Fruit fly (Drosophila melanogaster) whole organism, wandering third instar larva: ENCODE data around the gene BORCS5.
A peak's percentile ranks its signal among the peaks of the same experiment; 100 is the strongest.

ENCODE experiments used
- Abd-B ChIP-seq: fragments of >200 bp; optimal IDR thresholded peaks from 2 replicates; lab custom pipeline; 2017; ENCODE audit warnings: missing biosample characterization, missing genetic modification characterization
- CG32264 ChIP-seq: fragments of 200-800 bp; sonication (Bioruptor generic); optimal IDR thresholded peaks from 2 replicates; lab custom pipeline; 2016; ENCODE audit warnings: missing biosample characterization, missing genetic modification characterization
- CG9705 ChIP-seq: fragments of 200-800 bp; sonication (Bioruptor generic); optimal IDR thresholded peaks from 2 replicates; lab custom pipeline; 2018; ENCODE audit warnings: missing biosample characterization, mild to moderate bottlenecking, missing genetic modification characterization
- CrebA ChIP-seq: fragments of 200-800 bp; sonication (Bioruptor generic); optimal IDR thresholded peaks from 2 replicates; lab custom pipeline; 2016; ENCODE audit warnings: missing biosample characterization, mild to moderate bottlenecking, missing genetic modification characterization, borderline replicate concordance
- Dfd ChIP-seq: fragments of >200 bp; optimal IDR thresholded peaks from 2 replicates; lab custom pipeline; 2017; ENCODE audit warnings: missing biosample characterization, missing genetic modification characterization
- Dif ChIP-seq: fragments of 200-275, 200-300 bp; sonication (Bioruptor generic); optimal IDR thresholded peaks from 2 replicates; lab custom pipeline; 2018; ENCODE audit warnings: missing biosample characterization, missing genetic modification characterization; ENCODE audit not compliant: partially characterized antibody
- GATAd ChIP-seq: sonication (Bioruptor generic); optimal IDR thresholded peaks from 2 replicates; lab custom pipeline; 2016; ENCODE audit warnings: missing biosample characterization, missing genetic modification characterization
- HLH106 ChIP-seq: fragments of 200-800 bp; optimal IDR thresholded peaks from 3 replicates; lab custom pipeline; 2019; ENCODE audit warnings: missing biosample characterization, mild to moderate bottlenecking, missing genetic modification characterization, moderate library complexity
- Hnf4 ChIP-seq: fragments of 200-800 bp; sonication (Bioruptor generic); optimal IDR thresholded peaks from 2 replicates; lab custom pipeline; 2016; ENCODE audit warnings: missing biosample characterization, mild to moderate bottlenecking, missing genetic modification characterization
- Hr78 ChIP-seq: fragments of >200 bp; optimal IDR thresholded peaks from 2 replicates; lab custom pipeline; 2017; ENCODE audit warnings: missing biosample characterization, missing genetic modification characterization
- Hr83 ChIP-seq: fragments of 200-300 bp; sonication (Bioruptor generic); optimal IDR thresholded peaks from 2 replicates; lab custom pipeline; 2016; ENCODE audit warnings: missing biosample characterization, mild to moderate bottlenecking, missing genetic modification characterization, moderate library complexity; ENCODE audit not compliant: poor library complexity, severe bottlenecking
- Jra ChIP-seq: sonication (Bioruptor generic); optimal IDR thresholded peaks from 2 replicates; lab custom pipeline; 2016; ENCODE audit warnings: missing biosample characterization, missing genetic modification characterization
- Mio ChIP-seq: sonication (Bioruptor generic); optimal IDR thresholded peaks from 2 replicates; lab custom pipeline; 2016; ENCODE audit warnings: missing biosample characterization, missing genetic modification characterization
- Myc ChIP-seq: fragments of >200 bp; optimal IDR thresholded peaks from 2 replicates; lab custom pipeline; 2017
- N ChIP-seq: fragments of >200 bp; optimal IDR thresholded peaks from 2 replicates; lab custom pipeline; 2018; ENCODE audit warnings: missing biosample characterization, missing external identifiers, missing genetic modification characterization
- OdsH ChIP-seq: fragments of 200-800 bp; sonication (Bioruptor generic); optimal IDR thresholded peaks from 2 replicates; lab custom pipeline; 2016; ENCODE audit warnings: missing biosample characterization, mild to moderate bottlenecking, missing genetic modification characterization
- Rel ChIP-seq, 2 experiments: fragments of 200-800 bp; sonication (Bioruptor generic) in 1 of 2; optimal IDR thresholded peaks; 2 replicates in 1 of 2; 3 replicates in 1 of 2; lab custom pipeline; 2016 to 2019; ENCODE audit warnings: mild to moderate bottlenecking in 2 of 2, missing biosample characterization in 2 of 2, missing genetic modification characterization in 2 of 2, moderate library complexity in 1 of 2
- Sp1 ChIP-seq: fragments of 200-800 bp; sonication (Bioruptor generic); optimal IDR thresholded peaks from 3 replicates; lab custom pipeline; 2019; ENCODE audit warnings: missing biosample characterization, mild to moderate bottlenecking, missing genetic modification characterization, moderate library complexity
- Vsx2 ChIP-seq: fragments of 200-300, 225-300 bp; sonication (Bioruptor generic); optimal IDR thresholded peaks from 2 replicates; lab custom pipeline; 2018; ENCODE audit warnings: missing biosample characterization, missing genetic modification characterization; ENCODE audit not compliant: partially characterized antibody
- br ChIP-seq: fragments of 200-800 bp; sonication (Bioruptor generic); optimal IDR thresholded peaks from 2 replicates; lab custom pipeline; 2016; ENCODE audit warnings: missing biosample characterization, missing genetic modification characterization
- brk ChIP-seq: fragments of 200-800 bp; sonication (Bioruptor generic); optimal IDR thresholded peaks from 2 replicates; lab custom pipeline; 2016; ENCODE audit warnings: missing biosample characterization, mild to moderate bottlenecking, missing genetic modification characterization
- dl ChIP-seq, 2 experiments: fragments of 175-275, 200-275 bp in 1 of 2; fragments of 200-275 bp in 1 of 2; sonication (Bioruptor generic); optimal IDR thresholded peaks; lab custom pipeline; 2018; ENCODE audit warnings: mild to moderate bottlenecking in 2 of 2, missing biosample characterization in 2 of 2, missing genetic modification characterization in 2 of 2, moderate library complexity in 2 of 2; ENCODE audit not compliant: partially characterized antibody in 2 of 2, insufficient read depth in 1 of 2
- dmrt93B ChIP-seq: fragments of 200-800 bp; sonication (Bioruptor generic); optimal IDR thresholded peaks from 2 replicates; lab custom pipeline; 2018; ENCODE audit warnings: missing biosample characterization, mild to moderate bottlenecking, missing genetic modification characterization
- dsf ChIP-seq: sonication (Bioruptor generic); optimal IDR thresholded peaks from 2 replicates; lab custom pipeline; 2016; ENCODE audit warnings: missing biosample characterization, missing genetic modification characterization, borderline replicate concordance
- ey ChIP-seq: fragments of 200-800 bp; sonication (Bioruptor generic); optimal IDR thresholded peaks from 2 replicates; lab custom pipeline; 2016; ENCODE audit warnings: missing biosample characterization, missing genetic modification characterization
- foxo ChIP-seq, 2 experiments: fragments of 200-800 bp; sonication (Bioruptor generic); optimal IDR thresholded peaks; 2 replicates in 1 of 2; 3 replicates in 1 of 2; lab custom pipeline; 2016 to 2017; ENCODE audit warnings: missing biosample characterization in 2 of 2, missing genetic modification characterization in 2 of 2
- fru ChIP-seq: fragments of 200-800 bp; sonication (Bioruptor generic); optimal IDR thresholded peaks from 3 replicates; lab custom pipeline; 2016; ENCODE audit warnings: missing biosample characterization, mild to moderate bottlenecking, missing genetic modification characterization
- h ChIP-seq: fragments of 200-800 bp; sonication (Bioruptor generic); optimal IDR thresholded peaks from 3 replicates; lab custom pipeline; 2016; ENCODE audit warnings: missing biosample characterization, mild to moderate bottlenecking, missing genetic modification characterization
- jim ChIP-seq: fragments of 175-275, 200-325 bp; sonication (Bioruptor generic); optimal IDR thresholded peaks from 2 replicates; lab custom pipeline; 2016; ENCODE audit warnings: missing biosample characterization, mild to moderate bottlenecking, missing genetic modification characterization
- lola ChIP-seq: fragments of >200 bp; optimal IDR thresholded peaks from 2 replicates; lab custom pipeline; 2017; ENCODE audit warnings: missing biosample characterization, missing genetic modification characterization
- pan ChIP-seq: fragments of >200 bp; optimal IDR thresholded peaks from 2 replicates; lab custom pipeline; 2017
- psq ChIP-seq: fragments of 200-800 bp; sonication (Bioruptor generic); optimal IDR thresholded peaks from 3 replicates; lab custom pipeline; 2017; ENCODE audit warnings: missing biosample characterization, mild to moderate bottlenecking, missing genetic modification characterization, moderate library complexity
- rgr ChIP-seq: fragments of 200-800 bp; sonication (Bioruptor generic); optimal IDR thresholded peaks from 3 replicates; lab custom pipeline; 2016; ENCODE audit warnings: missing biosample characterization, mild to moderate bottlenecking, missing genetic modification characterization
- sage ChIP-seq: fragments of 200-800 bp; sonication (Bioruptor generic); optimal IDR thresholded peaks from 2 replicates; lab custom pipeline; 2016; ENCODE audit warnings: missing biosample characterization, mild to moderate bottlenecking, missing genetic modification characterization
- sv ChIP-seq: fragments of 200-800 bp; sonication (Bioruptor generic); optimal IDR thresholded peaks from 3 replicates; lab custom pipeline; 2016; ENCODE audit warnings: missing biosample characterization, missing genetic modification characterization
- tai ChIP-seq: sonication (Bioruptor generic); optimal IDR thresholded peaks from 2 replicates; lab custom pipeline; 2016; ENCODE audit warnings: missing biosample characterization, missing genetic modification characterization
- usp ChIP-seq: fragments of >200 bp; optimal IDR thresholded peaks from 2 replicates; lab custom pipeline; 2017; ENCODE audit warnings: missing biosample characterization, missing genetic modification characterization
- woc ChIP-seq: sonication (Bioruptor generic); optimal IDR thresholded peaks from 2 replicates; lab custom pipeline; 2016; ENCODE audit warnings: missing biosample characterization, mild to moderate bottlenecking, missing genetic modification characterization

BORCS5 gene

dm6 chrX:11868866-11869265 lies 3.7 kb downstream of the BORCS5 start, which contains the start of the genes Nrd1 and CG1847:
Gene Nrd1, minus strand, starts transcription at chrX:11868893.
Gene CG1847, plus strand, starts transcription at chrX:11869170.
- TF ChIP-seq Jra (no peak), sage (GFP tag; lab: Kevin White, UChicago) (no peak), Hr83 (GFP tag; lab: Kevin White, UChicago) (no peak), fru (GFP tag; lab: Kevin White, UChicago) (no peak), CG32264 (no peak), pan (lab: Kevin White, UChicago) (no peak)

- TF ChIP-seq Jra, result no peak
- TF ChIP-seq lola (GFP tag; lab: Kevin White, UChicago), result no peak
- no peak for TF ChIP-seq GATAd (GFP tag; lab: Kevin White, UChicago)
- no peak for TF ChIP-seq foxo (GFP tag; optimal IDR thresholded peaks at IDR 0.05; lab: Kevin White, UChicago)
- TF ChIP-seq dl (GFP tag; optimal IDR thresholded peaks at IDR 0.05; lab: Kevin White, UChicago; ENCODE audit: insufficient read depth in 1 of 2, partially characterized antibody in 2 of 2), result no peak
Measured at dm6 chrX:11858439-11858813, 14.2 kb downstream of the BORCS5 start.

- no peak for TF ChIP-seq brk (GFP tag; lab: Kevin White, UChicago)
- TF ChIP-seq lola (GFP tag; lab: Kevin White, UChicago), result no peak
- no peak for TF ChIP-seq Dif (GFP tag; lab: Kevin White, UChicago)
- peak; percentile 62 for TF ChIP-seq ey (GFP tag; lab: Kevin White, UChicago)
- peak; percentile 83 for TF ChIP-seq Sp1 (GFP tag; lab: Kevin White, UChicago)
- peak; percentile 48 for TF ChIP-seq Hr83 (GFP tag; lab: Kevin White, UChicago)
- TF ChIP-seq CG32264, result peak; percentile 64
- peak; percentile 61 for TF ChIP-seq dmrt93B (GFP tag; lab: Kevin White, UChicago)
- peak; percentile 56 for TF ChIP-seq woc
- TF ChIP-seq sage (GFP tag; lab: Kevin White, UChicago), result peak; percentile 47
- peak; percentile 83 for TF ChIP-seq fru (GFP tag; lab: Kevin White, UChicago)
- no peak for TF ChIP-seq pan (lab: Kevin White, UChicago)
- TF ChIP-seq jim, result no peak
- peak; percentile 12 for TF ChIP-seq Jra
- TF ChIP-seq psq (GFP tag; lab: Kevin White, UChicago), result peak; percentile 52
- no peak for TF ChIP-seq N
- no peak for TF ChIP-seq usp (GFP tag; lab: Kevin White, UChicago)
- peak; percentile 87 for TF ChIP-seq HLH106 (tag; lab: Kevin White, UChicago)
- TF ChIP-seq dsf (GFP tag; lab: Kevin White, UChicago), result no peak
- TF ChIP-seq dl (GFP tag; optimal IDR thresholded peaks at IDR 0.05; lab: Kevin White, UChicago; ENCODE audit: insufficient read depth in 1 of 2, partially characterized antibody in 2 of 2), result no peak
- peak; percentile 80 for TF ChIP-seq br
- no peak for TF ChIP-seq Hr78 (GFP tag; lab: Kevin White, UChicago)
- TF ChIP-seq Dfd, result no peak
- TF ChIP-seq Mio (GFP tag; lab: Kevin White, UChicago), result no peak
- TF ChIP-seq rgr, result peak; percentile 78
- TF ChIP-seq Rel (GFP tag; optimal IDR thresholded peaks at IDR 0.05; lab: Kevin White, UChicago), result peak; percentile 34
- TF ChIP-seq Rel (tag; optimal IDR thresholded peaks at IDR 0.05; lab: Kevin White, UChicago), result peak; percentile 45
- peak; percentile 64 for TF ChIP-seq OdsH (GFP tag; lab: Kevin White, UChicago)
- TF ChIP-seq Myc, result no peak
- no peak for TF ChIP-seq Abd-B (GFP tag; lab: Kevin White, UChicago)
- no peak for TF ChIP-seq CrebA (GFP tag; lab: Kevin White, UChicago)
- TF ChIP-seq foxo (GFP tag; optimal IDR thresholded peaks at IDR 0.05; lab: Kevin White, UChicago), result peak in 1 of 2 experiments; percentile 85
- TF ChIP-seq GATAd (GFP tag; lab: Kevin White, UChicago), result no peak
- TF ChIP-seq sv (GFP tag; lab: Kevin White, UChicago), result peak; percentile 62
- no peak for TF ChIP-seq Vsx2 (GFP tag; lab: Kevin White, UChicago)
- peak; percentile 75 for TF ChIP-seq Hnf4
- TF ChIP-seq tai, result no peak
- peak; percentile 15 for TF ChIP-seq CG9705 (GFP tag; lab: Kevin White, UChicago)
- peak; percentile 81 for TF ChIP-seq h (GFP tag; lab: Kevin White, UChicago)
Measured at dm6 chrX:11857522-11858438, 14.8 kb downstream of the BORCS5 start.
